Fruit fly (Drosophila melanogaster): Measurements from ENCODE around the gene Rpt5.

DNA sequence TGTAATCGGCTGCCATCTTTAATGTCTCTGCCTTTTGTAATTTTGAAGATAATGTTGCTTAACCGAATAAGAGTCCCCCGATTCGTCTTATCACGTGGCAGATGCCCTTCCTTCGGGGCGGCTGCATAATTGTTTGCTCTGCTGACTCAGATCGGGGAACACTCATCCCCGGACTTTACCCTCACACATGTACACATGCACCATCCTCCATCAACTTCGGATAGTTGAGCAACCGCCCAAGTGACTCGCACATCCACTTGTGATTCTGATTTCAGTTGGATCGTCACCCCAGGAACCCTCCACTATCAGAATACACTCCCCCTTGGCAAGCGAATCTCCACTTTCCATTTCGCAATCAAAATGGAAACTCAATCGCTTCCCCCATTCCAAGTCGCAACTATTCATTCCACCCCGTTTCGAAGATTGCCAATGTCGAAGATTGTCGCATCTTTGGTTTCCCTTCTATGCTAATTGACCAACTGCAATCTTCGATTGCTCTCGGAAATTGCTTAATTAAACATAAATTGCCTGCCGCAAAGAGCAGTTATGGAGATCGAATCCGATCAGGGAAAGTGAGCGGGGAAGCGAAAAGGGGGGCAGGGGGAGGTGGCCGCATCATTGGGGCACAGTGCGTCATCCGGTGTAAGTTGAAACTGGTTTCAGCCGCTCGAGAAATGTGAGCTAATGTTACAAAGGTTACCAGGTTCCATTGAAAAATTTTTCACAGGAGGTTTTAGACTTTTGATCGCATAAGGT lies 32.4 kb downstream of the Rpt5 start:
- TF ChIP-seq usp (GFP tag; optimal IDR thresholded peaks at IDR 0.05) (no peak), Dll (optimal IDR thresholded peaks at IDR 0.05) (no peak), pan (optimal IDR thresholded peaks at IDR 0.05) (no peak), CG8478 (optimal IDR thresholded peaks at IDR 0.05) (no peak), EcR (GFP tag; optimal IDR thresholded peaks at IDR 0.05) (no peak), psq (optimal IDR thresholded peaks at IDR 0.05) (no peak)

Measured in whole organism.